Fruit fly (Drosophila melanogaster): Measurements from ENCODE around the gene PolI.

Gene PolI

DNA sequence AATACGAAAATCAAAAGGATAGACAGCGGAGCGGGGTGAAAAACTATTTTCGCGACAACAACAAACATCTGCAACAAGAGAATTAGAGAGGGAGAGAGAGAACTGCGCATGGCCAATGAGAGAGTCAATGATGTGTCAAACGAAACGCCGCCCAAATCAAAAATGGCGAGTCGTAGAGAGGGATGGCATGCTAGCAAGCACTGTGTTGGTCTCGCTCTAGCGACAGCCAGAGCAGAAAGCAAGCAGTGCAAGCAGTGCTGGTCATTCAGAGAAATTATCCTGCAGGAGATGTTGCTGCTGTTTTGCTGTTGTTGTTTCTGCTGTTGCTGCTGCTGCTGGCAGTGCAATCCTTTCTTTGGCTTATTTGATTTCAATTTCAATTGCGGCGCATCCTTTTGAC, 42.4 kb upstream of the PolI start (continued):
- no peak for TF ChIP-seq sens-2 (GFP tag; IDR thresholded peaks at IDR 0.05)
- TF ChIP-seq Opbp (GFP tag; IDR thresholded peaks at IDR 0.05; ENCODE audit: partially characterized antibody), result peak; percentile 48; the same call in 2 of the 3 replicates
- no peak for TF ChIP-seq CG8944 (GFP tag; optimal IDR thresholded peaks at IDR 0.05)
- no peak for TF ChIP-seq z (GFP tag; IDR thresholded peaks at IDR 0.05)
- TF ChIP-seq CG16779 (GFP tag; IDR thresholded peaks at IDR 0.05), result no peak
- TF ChIP-seq vvl (GFP tag; IDR thresholded peaks at IDR 0.05), result peak; percentile 59
- peak; percentile 52 for TF ChIP-seq CG8290 (GFP tag; optimal IDR thresholded peaks at IDR 0.05)
- TF ChIP-seq CG8290 (tag; optimal IDR thresholded peaks at IDR 0.05), result no peak
- no peak for TF ChIP-seq CG2202 (tag; optimal IDR thresholded peaks at IDR 0.05)
- TF ChIP-seq H2.0 (GFP tag; IDR thresholded peaks at IDR 0.05), result no peak
- TF ChIP-seq insv (GFP tag; optimal IDR thresholded peaks at IDR 0.05), result no peak
- 0 out of 3 replicates have a peak, but pooled peaks have one; percentile 35 for TF ChIP-seq zen2 (GFP tag; IDR thresholded peaks at IDR 0.05; ENCODE audit: partially characterized antibody)
- no peak for TF ChIP-seq Bteb2 (GFP tag; optimal IDR thresholded peaks at IDR 0.05)
- TF ChIP-seq CG6765 (GFP tag; optimal IDR thresholded peaks at IDR 0.05), result no peak
- 0 out of 3 replicates have a peak, but pooled peaks have one; percentile 30 for TF ChIP-seq CG6791 (GFP tag; IDR thresholded peaks at IDR 0.05; ENCODE audit: partially characterized antibody)
- peak; percentile 2 for TF ChIP-seq Neu2 (GFP tag; optimal IDR thresholded peaks at IDR 0.05; ENCODE audit: borderline replicate concordance)
- TF ChIP-seq dmrt11E (tag; optimal IDR thresholded peaks at IDR 0.05), result no peak
- no peak for TF ChIP-seq CG17186 (GFP tag; optimal IDR thresholded peaks at IDR 0.05)
- no peak for TF ChIP-seq CHES-1-like (GFP tag; optimal IDR thresholded peaks at IDR 0.05)
- TF ChIP-seq CG10979 (tag; optimal IDR thresholded peaks at IDR 0.05), result no peak
- TF ChIP-seq Jarid2 (GFP tag; optimal IDR thresholded peaks at IDR 0.05), result peak; percentile 92
- TF ChIP-seq H15 (GFP tag; IDR thresholded peaks at IDR 0.05), result no peak
- no peak for TF ChIP-seq CG9727 (GFP tag; optimal IDR thresholded peaks at IDR 0.05)
- TF ChIP-seq CG3838 (GFP tag; optimal IDR thresholded peaks at IDR 0.05), result no peak
- no peak for TF ChIP-seq CG10959 (GFP tag; IDR thresholded peaks at IDR 0.05)
- peak; percentile 47; the same call in 2 of the 3 replicates for TF ChIP-seq CG16813 (GFP tag; IDR thresholded peaks at IDR 0.05; ENCODE audit: partially characterized antibody)
- no peak for TF ChIP-seq lbe (GFP tag; optimal IDR thresholded peaks at IDR 0.05)
- TF ChIP-seq gce (GFP tag; IDR thresholded peaks at IDR 0.05), result no peak
- peak; percentile 92 for TF ChIP-seq grn (GFP tag; optimal IDR thresholded peaks at IDR 0.05)
- no peak for TF ChIP-seq CG8388 (GFP tag; optimal IDR thresholded peaks at IDR 0.05)
- TF ChIP-seq CG30403 (GFP tag; optimal IDR thresholded peaks at IDR 0.05), result no peak
- TF ChIP-seq CG9817 (tag; optimal IDR thresholded peaks at IDR 0.05), result no peak
- no peak for TF ChIP-seq salm (tag; optimal IDR thresholded peaks at IDR 0.05)
- TF ChIP-seq Atf6 (GFP tag; IDR thresholded peaks at IDR 0.05), result no peak
- no peak for TF ChIP-seq Hr51 (GFP tag; optimal IDR thresholded peaks at IDR 0.05)
- no peak for TF ChIP-seq CG7372 (GFP tag; IDR thresholded peaks at IDR 0.05)
- peak; percentile 64 to 78 for TF ChIP-seq Trl (optimal IDR thresholded peaks at IDR 0.05)
- peak; percentile 5 for TF ChIP-seq Trl (GFP tag; optimal IDR thresholded peaks at IDR 0.05)
- TF ChIP-seq CG17328 (GFP tag; IDR thresholded peaks at IDR 0.05), result no peak
- TF ChIP-seq CG32767 (GFP tag; IDR thresholded peaks at IDR 0.05), result no peak
- peak; percentile 99 for TF ChIP-seq CG31365 (tag; optimal IDR thresholded peaks at IDR 0.05)
- no peak for TF ChIP-seq CG13123 (GFP tag; optimal IDR thresholded peaks at IDR 0.05)
- TF ChIP-seq gro (GFP tag; optimal IDR thresholded peaks at IDR 0.05), result no peak
- no peak for TF ChIP-seq CG10274 (GFP tag; optimal IDR thresholded peaks at IDR 0.05)
- no peak for TF ChIP-seq klu (GFP tag; IDR thresholded peaks at IDR 0.05)
- no peak for TF ChIP-seq pita (GFP tag; optimal IDR thresholded peaks at IDR 0.05)
- 0 out of 2 replicates have a peak, but pooled peaks have one; percentile 24 for TF ChIP-seq sob (GFP tag; IDR thresholded peaks at IDR 0.05)
- TF ChIP-seq kah (GFP tag; optimal IDR thresholded peaks at IDR 0.05), result no peak
- TF ChIP-seq Bgb (GFP tag; IDR thresholded peaks at IDR 0.05; ENCODE audit: partially characterized antibody), result peak; percentile 58; the same call in 1 of the 2 replicates
- peak; percentile 64 for TF ChIP-seq abd-A (tag; optimal IDR thresholded peaks at IDR 0.05)
- no peak for TF ChIP-seq otp (GFP tag; IDR thresholded peaks at IDR 0.05)
- TF ChIP-seq CG13775 (GFP tag; optimal IDR thresholded peaks at IDR 0.05), result no peak
